Worm (Caenorhabditis elegans) whole organism, early embryonic: ENCODE data around the gene pxf-1.

Experiments used
- B0310.2 ChIP-seq: sonication (generic microtip); optimal IDR thresholded peaks from 2 replicates; lab custom pipeline; 2016; ENCODE audit warnings: mild to moderate bottlenecking, missing genetic modification characterization, missing compliant biosample characterization
- F13C5.2 ChIP-seq: sonication (generic microtip); optimal IDR thresholded peaks from 2 replicates; lab custom pipeline; 2017; ENCODE audit warnings: mild to moderate bottlenecking, missing genetic modification characterization, inconsistent platforms, missing compliant biosample characterization
- aly-1 ChIP-seq: sonication (generic microtip); optimal IDR thresholded peaks from 2 replicates; lab custom pipeline; 2016; ENCODE audit warnings: missing genetic modification characterization, missing compliant biosample characterization
- ama-1 ChIP-seq: fragments of 150-350 bp; optimal IDR thresholded peaks from 2 replicates; lab custom pipeline; 2014
- ceh-13 ChIP-seq: fragments of 200-800 bp; sonication (Bioruptor generic); optimal IDR thresholded peaks from 2 replicates; lab custom pipeline; 2018; ENCODE audit warnings: mild to moderate bottlenecking, missing genetic modification characterization, missing compliant biosample characterization
- ceh-36 ChIP-seq: sonication (generic microtip); optimal IDR thresholded peaks from 2 replicates; lab custom pipeline; 2016; ENCODE audit warnings: missing genetic modification characterization, inconsistent platforms, missing compliant biosample characterization
- ets-7 ChIP-seq: sonication (generic microtip); optimal IDR thresholded peaks from 2 replicates; lab custom pipeline; 2016; ENCODE audit warnings: missing genotype, missing genetic modification characterization, missing compliant biosample characterization
- flt-1 ChIP-seq: fragments of 200-800 bp; sonication (Bioruptor generic); IDR thresholded peaks from 2 replicates; pipeline ENCODE4 v1.3.6; 2022; ENCODE audit warnings: missing genetic modification characterization, missing compliant biosample characterization
- hmbx-1 ChIP-seq: sonication (generic microtip); optimal IDR thresholded peaks from 2 replicates; lab custom pipeline; 2016; ENCODE audit warnings: mild to moderate bottlenecking, missing genetic modification characterization, missing compliant biosample characterization
- hmg-4 ChIP-seq: fragments of 200-800 bp; sonication (Bioruptor generic); optimal IDR thresholded peaks from 2 replicates; lab custom pipeline; 2018; ENCODE audit warnings: mild to moderate bottlenecking, missing genetic modification characterization, missing compliant biosample characterization
- hnd-1 ChIP-seq: sonication (generic microtip); optimal IDR thresholded peaks from 2 replicates; lab custom pipeline; 2016; ENCODE audit warnings: missing genetic modification characterization, missing compliant biosample characterization
- pes-1 ChIP-seq: fragments of 200-800 bp; sonication (Bioruptor generic); IDR thresholded peaks from 2 replicates; pipeline ENCODE4 v1.3.6; 2022; ENCODE audit warnings: missing genetic modification reagents, missing genetic modification characterization, missing compliant biosample characterization
- scrt-1 ChIP-seq: fragments of 200-800 bp; sonication (Bioruptor generic); IDR thresholded peaks from 2 replicates; pipeline ENCODE4 v1.3.6; 2022; ENCODE audit warnings: missing genetic modification characterization, missing compliant biosample characterization
- sea-1 ChIP-seq: fragments of 200-800 bp; sonication (Bioruptor generic); conservative IDR thresholded peaks from 2 replicates; pipeline ENCODE4 v1.3.6; 2022; ENCODE audit warnings: missing genetic modification characterization, missing compliant biosample characterization
- tbx-11 ChIP-seq: fragments of 200-800 bp; sonication (Bioruptor generic); IDR thresholded peaks from 2 replicates; pipeline ENCODE4 v1.3.6; 2022; ENCODE audit warnings: missing genetic modification characterization, missing compliant biosample characterization
- tbx-37 ChIP-seq: fragments of 200-800 bp; sonication (Bioruptor generic); conservative IDR thresholded peaks from 2 replicates; pipeline ENCODE4 v1.3.6; 2022; ENCODE audit warnings: missing genetic modification reagents, missing genetic modification characterization, missing compliant biosample characterization
- tra-4 ChIP-seq: sonication (generic microtip); optimal IDR thresholded peaks from 2 replicates; lab custom pipeline; 2017; ENCODE audit warnings: missing genetic modification characterization, missing compliant biosample characterization

The pxf-1 gene

DNA sequence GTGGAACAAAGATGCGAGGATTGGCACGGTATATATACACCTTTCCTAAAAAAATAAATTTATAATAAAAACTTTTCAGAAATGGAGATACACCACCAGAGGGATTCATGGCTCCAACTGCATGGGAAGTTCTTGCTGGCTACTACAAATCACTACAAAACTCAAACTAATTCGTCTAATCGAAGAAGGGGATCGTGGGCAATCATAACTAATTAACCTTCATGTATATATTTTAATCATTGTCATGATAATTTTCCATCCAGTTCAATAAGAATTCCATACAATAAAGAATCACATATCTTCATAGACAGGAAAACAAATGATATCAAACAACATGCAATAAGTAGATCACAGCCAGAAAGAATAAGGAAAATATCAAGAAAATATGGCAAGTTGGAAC, 10.1 kb downstream of the pxf-1 start:
- TF ChIP-seq tbx-11 (GFP tag; lab: Robert Waterston, UW) (no peak), ceh-13 (no peak), pes-1 (GFP tag; lab: Robert Waterston, UW) (no peak), F13C5.2 (tag; lab: Kevin White, UChicago) (no peak), ceh-36 (tag; lab: Kevin White, UChicago) (no peak), tbx-37 (GFP tag; lab: Robert Waterston, UW) (no peak), aly-1 (tag; lab: Kevin White, UChicago) (no peak), flt-1 (GFP tag; lab: Robert Waterston, UW) (no peak), tra-4 (tag; lab: Kevin White, UChicago) (no peak), hnd-1 (tag; lab: Kevin White, UChicago) (no peak), sea-1 (GFP tag; lab: Robert Waterston, UW) (no peak), scrt-1 (no peak), hmg-4 (GFP tag; lab: Kevin White, UChicago) (no peak), B0310.2 (no peak), ama-1 (no peak), hmbx-1 (tag; lab: Kevin White, UChicago) (no peak), ets-7 (tag; lab: Kevin White, UChicago) (no peak)

DNA sequence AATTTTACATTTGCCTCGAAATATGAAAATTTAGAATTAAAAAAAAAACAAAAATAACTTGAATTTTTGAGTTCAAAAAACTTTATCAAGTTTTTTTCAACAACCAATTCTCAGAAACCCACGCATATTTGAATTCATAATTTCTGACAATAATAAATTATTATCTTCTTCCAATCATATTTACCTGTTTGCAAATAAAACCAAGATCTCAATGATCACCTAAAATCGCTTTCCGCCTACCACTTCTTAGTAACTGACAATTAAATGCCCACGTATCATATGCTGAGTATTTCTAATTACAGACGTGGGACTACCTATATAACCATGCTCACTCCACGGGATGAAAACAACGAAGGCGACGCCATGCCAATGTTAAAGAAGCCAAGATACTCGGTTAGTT, 12.4 kb downstream of the pxf-1 start, which contains the start of gene pps-1:
Gene pps-1, plus strand, starts transcription at position 301 of the 400 bp plus-strand sequence.
- no peak for TF ChIP-seq tbx-37 (GFP tag; lab: Robert Waterston, UW)
- TF ChIP-seq B0310.2, result no peak
- no peak for TF ChIP-seq sea-1 (GFP tag; lab: Robert Waterston, UW)
- TF ChIP-seq aly-1 (tag; lab: Kevin White, UChicago), result no peak
- TF ChIP-seq ets-7 (tag; lab: Kevin White, UChicago), result no peak
- TF ChIP-seq hnd-1 (tag; lab: Kevin White, UChicago), result no peak

DNA sequence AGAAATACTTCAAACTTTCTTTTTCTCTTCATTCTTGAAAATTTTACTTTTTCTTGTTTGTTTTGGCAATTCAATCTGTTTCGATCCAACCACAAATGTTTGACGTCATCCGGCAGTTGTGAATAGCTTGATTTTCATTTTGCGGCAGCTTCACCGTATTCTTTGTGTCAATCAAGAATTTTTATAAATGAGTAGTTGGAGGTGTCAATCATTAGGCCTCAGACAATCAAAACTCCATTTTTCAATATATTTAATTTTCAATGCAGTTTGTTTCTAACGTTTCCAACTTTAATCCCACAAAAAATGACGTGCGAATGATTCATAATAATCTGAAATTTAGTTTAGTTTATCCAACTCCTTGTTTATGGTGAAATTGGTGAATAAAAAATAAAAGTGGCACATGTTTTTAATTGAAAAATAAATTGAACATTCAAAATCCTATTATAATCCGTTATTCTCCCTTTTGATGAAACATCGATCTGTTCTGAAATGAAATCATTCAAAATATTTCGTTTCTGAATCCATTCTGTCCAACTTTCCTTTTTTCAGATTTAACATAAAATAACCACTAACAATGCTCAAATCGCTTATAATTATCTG, 16.6 kb downstream of the pxf-1 start, which contains the start of gene ttr-53:
Gene ttr-53, plus strand, starts transcription at position 550 of the 600 bp plus-strand sequence.
- no peak for TF ChIP-seq ceh-13
- TF ChIP-seq flt-1 (GFP tag; lab: Robert Waterston, UW), result no peak
- TF ChIP-seq aly-1 (tag; lab: Kevin White, UChicago), result no peak
- TF ChIP-seq tra-4 (tag; lab: Kevin White, UChicago), result no peak
- no peak for TF ChIP-seq B0310.2
- TF ChIP-seq ceh-36 (tag; lab: Kevin White, UChicago), result no peak
- no peak for TF ChIP-seq ama-1
- TF ChIP-seq hmg-4 (GFP tag; lab: Kevin White, UChicago), result no peak
- TF ChIP-seq ets-7 (tag; lab: Kevin White, UChicago), result no peak
- TF ChIP-seq sea-1 (GFP tag; lab: Robert Waterston, UW), result no peak
- TF ChIP-seq hmbx-1 (tag; lab: Kevin White, UChicago), result no peak
- TF ChIP-seq F13C5.2 (tag; lab: Kevin White, UChicago), result no peak
- no peak for TF ChIP-seq tbx-37 (GFP tag; lab: Robert Waterston, UW)

ce11 chrIV:10157034-10157433, 17.1 kb downstream of the pxf-1 start:
- no peak for TF ChIP-seq pes-1 (GFP tag; lab: Robert Waterston, UW)
- TF ChIP-seq aly-1 (tag; lab: Kevin White, UChicago), result no peak
- no peak for TF ChIP-seq ceh-13
- TF ChIP-seq tbx-11 (GFP tag; lab: Robert Waterston, UW), result no peak
- no peak for TF ChIP-seq sea-1 (GFP tag; lab: Robert Waterston, UW)
- no peak for TF ChIP-seq tbx-37 (GFP tag; lab: Robert Waterston, UW)
- TF ChIP-seq F13C5.2 (tag; lab: Kevin White, UChicago), result no peak
- TF ChIP-seq hmbx-1 (tag; lab: Kevin White, UChicago), result no peak

DNA sequence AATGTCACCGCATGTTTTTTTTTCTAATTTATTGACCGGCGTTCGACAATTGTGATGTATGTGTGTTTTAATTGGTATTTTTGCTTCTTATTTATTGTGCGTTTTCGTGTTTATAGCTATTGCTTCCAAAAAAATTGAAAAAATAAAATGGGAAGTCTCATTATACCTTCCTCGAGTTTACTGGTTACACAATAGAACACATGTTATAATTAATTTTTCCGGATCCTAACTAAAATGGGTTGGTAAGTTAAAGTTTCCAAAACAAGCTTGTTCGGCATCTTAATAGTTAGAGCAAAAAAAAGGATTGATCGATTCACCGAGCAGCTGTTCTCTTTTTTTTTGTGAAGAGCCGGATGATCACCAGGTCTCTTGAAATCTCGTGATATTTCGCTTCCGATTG, 18.7 kb downstream of the pxf-1 start, which contains the start of gene ttr-54:
Gene ttr-54, plus strand, starts transcription at position 301 of the 400 bp plus-strand sequence.
- no peak for TF ChIP-seq tbx-11 (GFP tag; lab: Robert Waterston, UW)
- TF ChIP-seq hmbx-1 (tag; lab: Kevin White, UChicago), result no peak
- TF ChIP-seq F13C5.2 (tag; lab: Kevin White, UChicago), result no peak
- TF ChIP-seq ceh-13, result no peak
- TF ChIP-seq B0310.2, result no peak
- no peak for TF ChIP-seq tbx-37 (GFP tag; lab: Robert Waterston, UW)
- no peak for TF ChIP-seq ama-1
- no peak for TF ChIP-seq hmg-4 (GFP tag; lab: Kevin White, UChicago)

- TF ChIP-seq hmg-4 (GFP tag; lab: Kevin White, UChicago), result no peak
- no peak for TF ChIP-seq B0310.2
- no peak for TF ChIP-seq ets-7 (tag; lab: Kevin White, UChicago)
- TF ChIP-seq tbx-37 (GFP tag; lab: Robert Waterston, UW), result no peak
- TF ChIP-seq tra-4 (tag; lab: Kevin White, UChicago), result no peak
These were observed 20.7 kb downstream of the pxf-1 start for ce11 chrIV:10153479-10153878.

- TF ChIP-seq ceh-36 (tag; lab: Kevin White, UChicago), result no peak
- TF ChIP-seq F13C5.2 (tag; lab: Kevin White, UChicago), result no peak
- TF ChIP-seq scrt-1, result no peak
- no peak for TF ChIP-seq hnd-1 (tag; lab: Kevin White, UChicago)
- TF ChIP-seq aly-1 (tag; lab: Kevin White, UChicago), result no peak
- TF ChIP-seq tbx-37 (GFP tag; lab: Robert Waterston, UW), result no peak
- no peak for TF ChIP-seq ets-7 (tag; lab: Kevin White, UChicago)
- no peak for TF ChIP-seq ceh-13
- no peak for TF ChIP-seq pes-1 (GFP tag; lab: Robert Waterston, UW)
- no peak for TF ChIP-seq flt-1 (GFP tag; lab: Robert Waterston, UW)
- TF ChIP-seq hmbx-1 (tag; lab: Kevin White, UChicago), result no peak
- no peak for TF ChIP-seq B0310.2
These were observed 22.6 kb downstream of the pxf-1 start, which contains the start of gene copg-1 for ce11 chrIV:10151439-10151997. Gene copg-1 (plus strand): TSS chrIV:10151947.
